Fruit fly (Drosophila melanogaster) S2 (cell line): Measurements from ENCODE around the gene CG11977.

Experiments
- CG8478 ChIP-seq: fragments of >200 bp; optimal IDR thresholded peaks from 2 replicates; lab custom pipeline; 2018
- CTCF ChIP-seq, 2 experiments: fragments of >200 bp; optimal IDR thresholded peaks; 2 replicates each; lab custom pipeline; 2018

DNA sequence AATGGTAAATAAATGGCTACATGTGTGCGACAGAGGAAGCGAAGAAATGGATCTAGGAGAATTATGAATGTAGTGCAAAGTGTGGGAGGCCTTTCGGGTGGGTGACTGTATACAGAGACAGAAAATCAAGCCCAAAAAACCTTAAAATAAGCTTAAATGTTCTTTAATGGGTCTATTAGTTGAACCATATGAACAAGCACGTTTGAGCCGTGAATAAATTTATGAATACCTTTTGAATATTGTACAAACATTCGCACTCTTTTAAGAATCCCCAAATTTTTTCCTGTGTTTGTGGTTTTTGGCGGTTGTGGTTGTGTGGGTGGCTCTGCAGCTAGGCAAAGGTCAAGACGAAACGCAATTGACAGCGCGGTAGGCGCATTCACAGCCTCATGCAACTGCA lies 30.9 kb upstream of the CG11977 start:
- TF ChIP-seq CG8478 (lab: Kevin White, UChicago) (no peak), CTCF (optimal IDR thresholded peaks at IDR 0.05; lab: Kevin White, UChicago) (no peak)
